Worm (Caenorhabditis elegans) whole organism, L4 larva: ENCODE data around the gene Y44A6C.2.

Experiments used
- egl-27 ChIP-seq: sonication (generic microtip); optimal IDR thresholded peaks from 3 replicates; lab custom pipeline; 2017; ENCODE audit warnings: missing biosample characterization, missing genetic modification reagents, missing genetic modification characterization
- lir-3 ChIP-seq: sonication (generic microtip); optimal IDR thresholded peaks from 2 replicates; lab custom pipeline; 2016; ENCODE audit warnings: mild to moderate bottlenecking, missing genetic modification characterization, missing compliant biosample characterization
- nhr-10 ChIP-seq: fragments of 150-350 bp; optimal IDR thresholded peaks from 2 replicates; lab custom pipeline; 2014; ENCODE audit warnings: missing biosample characterization, missing genetic modification characterization
- nhr-11 ChIP-seq: fragments of 150-350 bp; optimal IDR thresholded peaks from 2 replicates; lab custom pipeline; 2014; ENCODE audit warnings: missing biosample characterization, missing genetic modification characterization
- pqm-1 ChIP-seq: sonication (generic microtip); optimal IDR thresholded peaks from 2 replicates; lab custom pipeline; 2017; ENCODE audit warnings: missing biosample characterization, missing genetic modification characterization
- snpc-1.2 ChIP-seq: fragments of 200-800 bp; sonication (Bioruptor generic); IDR thresholded peaks from 2 replicates; pipeline ENCODE4 v1.3.6; 2022; ENCODE audit warnings: missing genetic modification reagents, missing genetic modification characterization, missing compliant biosample characterization
- snpc-4 ChIP-seq: fragments of 150-350 bp; optimal IDR thresholded peaks from 2 replicates; lab custom pipeline; 2014; ENCODE audit warnings: missing biosample characterization, missing genetic modification characterization
- unc-130 ChIP-seq: sonication (generic microtip); optimal IDR thresholded peaks from 2 replicates; lab custom pipeline; 2016; ENCODE audit warnings: missing genetic modification reagents, missing genetic modification characterization, missing compliant biosample characterization
- zag-1 ChIP-seq: fragments of 150-350 bp; optimal IDR thresholded peaks from 2 replicates; lab custom pipeline; 2014; ENCODE audit warnings: missing biosample characterization, missing genetic modification characterization
- zip-2 ChIP-seq: fragments of 150-350 bp; optimal IDR thresholded peaks from 2 replicates; lab custom pipeline; 2014; ENCODE audit warnings: missing biosample characterization, missing genetic modification characterization

DNA sequence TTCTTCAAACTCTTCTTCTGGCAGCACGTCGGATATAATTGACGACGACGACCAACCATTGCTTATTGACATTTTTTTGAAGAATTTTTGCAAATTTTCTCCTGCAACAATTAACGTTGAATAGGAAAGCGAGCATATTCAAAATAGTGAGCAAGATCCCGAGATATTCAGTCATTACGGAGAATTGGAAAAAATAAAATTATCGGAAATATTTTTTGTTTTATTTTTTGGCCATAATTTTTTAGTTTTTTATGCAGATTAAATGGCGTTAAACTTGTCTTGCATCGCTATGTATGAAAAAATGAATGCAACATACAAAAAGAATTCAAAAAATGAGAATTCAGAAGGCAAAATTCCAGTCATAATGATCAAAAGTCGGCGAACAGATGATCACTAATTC lies 48.0 kb downstream of the Y44A6C.2 start, which contains the start of gene elp-1:
- TF ChIP-seq egl-27 (tag; lab: Kevin White, UChicago) (no peak), nhr-11 (no peak), snpc-4 (tag; lab: Kevin White, UChicago) (no peak), snpc-1.2 (GFP tag; lab: Robert Waterston, UW) (no peak), nhr-10 (no peak), zag-1 (tag; lab: Kevin White, UChicago) (no peak), lir-3 (no peak), unc-130 (GFP tag; lab: Kevin White, UChicago) (no peak), zip-2 (tag; lab: Kevin White, UChicago) (no peak), pqm-1 (tag; lab: Kevin White, UChicago) (no peak)
